Worm (Caenorhabditis elegans): ENCODE data around the gene vha-4.

- TF ChIP-seq sox-4 (tag; optimal IDR thresholded peaks at IDR 0.05) (no peak), nhr-11 (tag; optimal IDR thresholded peaks at IDR 0.05) (no peak), pha-4 (tag; optimal IDR thresholded peaks at IDR 0.05) (no peak), ref-2 (tag; optimal IDR thresholded peaks at IDR 0.05) (no peak), fax-1 (tag; optimal IDR thresholded peaks at IDR 0.05) (no peak), ceh-14 (tag; optimal IDR thresholded peaks at IDR 0.05) (no peak), ama-1 (optimal IDR thresholded peaks at IDR 0.05) (no peak), dmd-4 (tag; optimal IDR thresholded peaks at IDR 0.05; ENCODE audit: borderline replicate concordance) (no peak), ets-4 (tag; optimal IDR thresholded peaks at IDR 0.05) (no peak), sox-2 (GFP tag; IDR thresholded peaks at IDR 0.05) (no peak)
These were observed 16.1 kb upstream of the vha-4 start for ce11 chrII:7895190-7895589.

Measured in whole organism, late embryonic.